Worm (Caenorhabditis elegans) whole organism, L2 larva: ENCODE results near the gene D1005.6.

ENCODE experiments used
- C34F6.9 ChIP-seq: fragments of 150-350 bp; optimal IDR thresholded peaks from 2 replicates; lab custom pipeline; 2014; ENCODE audit warnings: missing biosample characterization, missing genetic modification characterization
- F13H6.1 ChIP-seq: sonication (generic microtip); optimal IDR thresholded peaks from 2 replicates; lab custom pipeline; 2016; ENCODE audit warnings: missing genetic modification characterization, missing compliant biosample characterization
- ZK546.5 ChIP-seq: sonication (generic microtip); optimal IDR thresholded peaks from 2 replicates; lab custom pipeline; 2017; ENCODE audit warnings: missing biosample characterization, missing genetic modification characterization
- alr-1 ChIP-seq: fragments of 150-350 bp; optimal IDR thresholded peaks from 2 replicates; lab custom pipeline; 2014; ENCODE audit warnings: missing biosample characterization, missing genetic modification characterization
- aly-2 ChIP-seq: fragments of 150-350 bp; optimal IDR thresholded peaks from 2 replicates; lab custom pipeline; 2014; ENCODE audit warnings: missing biosample characterization, missing genetic modification characterization
- ama-1 ChIP-seq: fragments of 150-350 bp; optimal IDR thresholded peaks from 2 replicates; lab custom pipeline; 2018; ENCODE audit warnings: inconsistent platforms
- blmp-1 ChIP-seq: sonication (generic microtip); optimal IDR thresholded peaks from 2 replicates; lab custom pipeline; 2017; ENCODE audit warnings: missing genetic modification characterization, mild to moderate bottlenecking, missing compliant biosample characterization, antibody characterized with exemption, moderate library complexity; ENCODE audit not compliant: insufficient read depth
- ceh-16 ChIP-seq: fragments of 150-350 bp; optimal IDR thresholded peaks from 2 replicates; lab custom pipeline; 2014; ENCODE audit warnings: missing biosample characterization, missing genetic modification characterization
- ceh-82 ChIP-seq: fragments of 150-350 bp; optimal IDR thresholded peaks from 2 replicates; lab custom pipeline; 2014; ENCODE audit warnings: missing biosample characterization, missing genetic modification characterization
- crh-2 ChIP-seq: sonication (generic microtip); optimal IDR thresholded peaks from 2 replicates; lab custom pipeline; 2017; ENCODE audit warnings: missing biosample characterization, missing genetic modification characterization
- dmd-4 ChIP-seq: sonication (generic microtip); optimal IDR thresholded peaks from 2 replicates; lab custom pipeline; 2017; ENCODE audit warnings: missing biosample characterization, missing genetic modification characterization
- egl-27 ChIP-seq: sonication (generic microtip); optimal IDR thresholded peaks from 3 replicates; lab custom pipeline; 2017; ENCODE audit warnings: missing biosample characterization, missing genetic modification reagents, missing genetic modification characterization
- fos-1 ChIP-seq: fragments of 150-350 bp; optimal IDR thresholded peaks from 2 replicates; lab custom pipeline; 2014; ENCODE audit warnings: missing biosample characterization, missing genetic modification characterization
- gmeb-1 ChIP-seq: fragments of 150-350 bp; optimal IDR thresholded peaks from 2 replicates; lab custom pipeline; 2014; ENCODE audit warnings: missing biosample characterization, missing genetic modification characterization
- lin-11 ChIP-seq: fragments of 150-350 bp; sonication (generic microtip); optimal IDR thresholded peaks from 2 replicates; lab custom pipeline; 2014; ENCODE audit warnings: missing biosample characterization, missing genetic modification characterization, inconsistent platforms, mixed read lengths
- lin-39 ChIP-seq: fragments of 150-350 bp; optimal IDR thresholded peaks from 2 replicates; lab custom pipeline; 2014; ENCODE audit warnings: missing biosample characterization, missing genetic modification reagents, missing genetic modification characterization
- lsy-2 ChIP-seq, 2 experiments: fragments of 150-350 bp in 1 of 2; sonication (generic microtip) in 1 of 2; optimal IDR thresholded peaks; 2 replicates each; lab custom pipeline; 2014 to 2017; ENCODE audit warnings: missing biosample characterization in 2 of 2, missing genetic modification characterization in 2 of 2
- mab-5 ChIP-seq: fragments of 150-350 bp; optimal IDR thresholded peaks from 2 replicates; lab custom pipeline; 2014; ENCODE audit warnings: missing biosample characterization, missing genetic modification characterization
- mdl-1 ChIP-seq, 2 experiments: fragments of 150-350 bp in 1 of 2; sonication (generic microtip) in 1 of 2; optimal IDR thresholded peaks; 2 replicates each; lab custom pipeline; 2017; ENCODE audit warnings: missing biosample characterization in 2 of 2, missing genetic modification characterization in 2 of 2
- nhr-11 ChIP-seq: fragments of 150-350 bp; optimal IDR thresholded peaks from 2 replicates; lab custom pipeline; 2014; ENCODE audit warnings: missing biosample characterization, missing genetic modification characterization
- nhr-12 ChIP-seq: fragments of 150-350 bp; optimal IDR thresholded peaks from 2 replicates; lab custom pipeline; 2014; ENCODE audit warnings: missing biosample characterization, missing genetic modification characterization
- nhr-25 ChIP-seq: fragments of 150-350 bp; sonication (generic microtip); optimal IDR thresholded peaks from 3 replicates; lab custom pipeline; 2014; ENCODE audit warnings: missing biosample characterization, missing genetic modification characterization
- nhr-6 ChIP-seq: fragments of 150-350 bp; optimal IDR thresholded peaks from 2 replicates; lab custom pipeline; 2014; ENCODE audit warnings: missing biosample characterization, missing genetic modification characterization
- nhr-77 ChIP-seq: fragments of 150-350 bp; optimal IDR thresholded peaks from 2 replicates; lab custom pipeline; 2014; ENCODE audit warnings: missing biosample characterization, missing genetic modification characterization
- peb-1 ChIP-seq: fragments of 150-350 bp; optimal IDR thresholded peaks from 2 replicates; lab custom pipeline; 2014; ENCODE audit warnings: missing biosample characterization, missing genetic modification characterization
- skn-1 ChIP-seq: sonication (generic microtip); optimal IDR thresholded peaks from 2 replicates; lab custom pipeline; 2017; ENCODE audit warnings: missing biosample characterization, missing genetic modification characterization
- sma-3 ChIP-seq: sonication (generic microtip); optimal IDR thresholded peaks from 2 replicates; lab custom pipeline; 2016; ENCODE audit warnings: missing genetic modification reagents, missing genetic modification characterization, missing compliant biosample characterization
- sma-9 ChIP-seq, 2 experiments: fragments of 150-350 bp in 1 of 2; sonication (generic microtip) in 1 of 2; optimal IDR thresholded peaks; 2 replicates each; lab custom pipeline; 2014 to 2016; ENCODE audit warnings: missing genetic modification characterization in 2 of 2, mild to moderate bottlenecking in 1 of 2, missing biosample characterization in 1 of 2, missing compliant biosample characterization in 1 of 2, missing genetic modification reagents in 1 of 2, moderate library complexity in 1 of 2
- snpc-4 ChIP-seq: fragments of 150-350 bp; optimal IDR thresholded peaks from 2 replicates; lab custom pipeline; 2014; ENCODE audit warnings: missing biosample characterization, missing genetic modification characterization
- unc-39 ChIP-seq: fragments of 150-350 bp; optimal IDR thresholded peaks from 2 replicates; lab custom pipeline; 2014; ENCODE audit warnings: missing biosample characterization, missing genetic modification characterization
- unc-55 ChIP-seq: fragments of 150-350 bp; sonication (generic microtip); optimal IDR thresholded peaks from 3 replicates; lab custom pipeline; 2014; ENCODE audit warnings: missing biosample characterization, missing genetic modification reagents, missing genetic modification characterization
- unc-62 ChIP-seq: fragments of 150-350 bp; optimal IDR thresholded peaks from 2 replicates; lab custom pipeline; 2014; ENCODE audit warnings: missing biosample characterization, missing genetic modification reagents, missing genetic modification characterization
- ztf-1 ChIP-seq: fragments of 200-800 bp; sonication (Bioruptor generic); conservative IDR thresholded peaks from 2 replicates; pipeline ENCODE4 v1.3.6; 2022; ENCODE audit warnings: missing genetic modification characterization, missing compliant biosample characterization
- ztf-11 ChIP-seq: sonication (generic microtip); optimal IDR thresholded peaks from 2 replicates; lab custom pipeline; 2017; ENCODE audit warnings: missing biosample characterization, missing genetic modification characterization
- ztf-4 ChIP-seq: fragments of 150-350 bp; optimal IDR thresholded peaks from 2 replicates; lab custom pipeline; 2014; ENCODE audit warnings: missing biosample characterization, missing genetic modification characterization

D1005.6 gene

ce11 chrX:1454385-1454784 lies 10.2 kb downstream of the D1005.6 start (continued):
- peak; percentile 100 for TF ChIP-seq fos-1 (tag; lab: Kevin White, UChicago)
- no peak for TF ChIP-seq ztf-11 (tag; lab: Kevin White, UChicago)
- TF ChIP-seq unc-39 (tag; lab: Kevin White, UChicago), result peak; percentile 22
- peak; percentile 75 to 82 for TF ChIP-seq mdl-1 (tag; optimal IDR thresholded peaks at IDR 0.05; lab: Kevin White, UChicago)
- peak; percentile 12 for TF ChIP-seq nhr-77
- TF ChIP-seq unc-62, result peak; percentile 59
- TF ChIP-seq ceh-16 (tag; lab: Kevin White, UChicago), result peak; percentile 77

- TF ChIP-seq fos-1 (tag; lab: Kevin White, UChicago) (peak; percentile 89), dmd-4 (tag; lab: Kevin White, UChicago) (no peak), nhr-11 (tag; lab: Kevin White, UChicago) (no peak), lsy-2 (tag; optimal IDR thresholded peaks at IDR 0.05; lab: Kevin White, UChicago) (peak in 1 of 2 experiments; percentile 7), nhr-25 (tag; lab: Kevin White, UChicago) (no peak), gmeb-1 (tag; lab: Kevin White, UChicago) (no peak), nhr-6 (tag; lab: Kevin White, UChicago) (no peak), peb-1 (tag; lab: Kevin White, UChicago) (no peak), alr-1 (no peak), ZK546.5 (tag; lab: Kevin White, UChicago) (no peak), ama-1 (lab: Kevin White, UChicago) (peak; percentile 30), ceh-82 (tag; lab: Kevin White, UChicago) (no peak), F13H6.1 (tag; lab: Kevin White, UChicago) (peak; percentile 18), snpc-4 (tag; lab: Kevin White, UChicago) (no peak), sma-9 (GFP tag; optimal IDR thresholded peaks at IDR 0.05; lab: Kevin White, UChicago) (peak; percentile 85), sma-9 (tag; optimal IDR thresholded peaks at IDR 0.05; lab: Kevin White, UChicago) (no peak), crh-2 (tag; lab: Kevin White, UChicago) (no peak), mab-5 (no peak), blmp-1 (peak; percentile 63), sma-3 (peak; percentile 23), egl-27 (tag; lab: Kevin White, UChicago) (peak; percentile 33), nhr-12 (tag; lab: Kevin White, UChicago) (no peak), unc-55 (GFP tag; lab: Kevin White, UChicago) (peak; percentile 36), lin-39 (no peak), ztf-1 (GFP tag; lab: Robert Waterston, UW) (no peak)
Observed at ce11 chrX:1453770-1454169, 10.8 kb downstream of the D1005.6 start, which contains the start of gene cebp-1. Gene cebp-1, minus strand, starts transcription at chrX:1453868.

ce11 chrX:1451816-1452602 lies 12.6 kb downstream of the D1005.6 start:
- TF ChIP-seq ama-1 (lab: Kevin White, UChicago) (peak; percentile 83), ztf-4 (peak; percentile 32), unc-39 (tag; lab: Kevin White, UChicago) (no peak), F13H6.1 (tag; lab: Kevin White, UChicago) (peak; percentile 20)

- TF ChIP-seq fos-1 (tag; lab: Kevin White, UChicago), result no peak
- no peak for TF ChIP-seq mdl-1 (tag; optimal IDR thresholded peaks at IDR 0.05; lab: Kevin White, UChicago)
- TF ChIP-seq nhr-6 (tag; lab: Kevin White, UChicago), result no peak
- TF ChIP-seq nhr-12 (tag; lab: Kevin White, UChicago), result no peak
- TF ChIP-seq unc-55 (GFP tag; lab: Kevin White, UChicago), result no peak
- TF ChIP-seq C34F6.9 (tag; lab: Kevin White, UChicago), result no peak
- TF ChIP-seq skn-1 (tag; lab: Kevin White, UChicago), result no peak
- no peak for TF ChIP-seq aly-2
- no peak for TF ChIP-seq lsy-2 (tag; optimal IDR thresholded peaks at IDR 0.05; lab: Kevin White, UChicago)
- TF ChIP-seq blmp-1, result no peak
- no peak for TF ChIP-seq lin-11
Observed at ce11 chrX:1451240-1451639, 13.4 kb downstream of the D1005.6 start.
